Worm (Caenorhabditis elegans) whole organism, mixed stage, embryonic: ENCODE data around the gene amdh-1.

Source experiments
- bed-3 ChIP-seq: fragments of 200-800 bp; sonication (Bioruptor generic); optimal IDR thresholded peaks from 3 replicates; lab custom pipeline; 2018; ENCODE audit warnings: mild to moderate bottlenecking, missing genetic modification characterization, moderate library complexity, missing compliant biosample characterization
- blmp-1 ChIP-seq: fragments of 150-350 bp; optimal IDR thresholded peaks from 2 replicates; lab custom pipeline; 2014; ENCODE audit warnings: missing biosample characterization, missing genetic modification characterization
- ceh-39 ChIP-seq: fragments of 150-350 bp; optimal IDR thresholded peaks from 2 replicates; lab custom pipeline; 2014; ENCODE audit warnings: missing biosample characterization, missing genetic modification characterization
- ceh-43 ChIP-seq: fragments of 200-800 bp; sonication (Bioruptor generic); optimal IDR thresholded peaks from 2 replicates; lab custom pipeline; 2018; ENCODE audit warnings: mild to moderate bottlenecking, missing genetic modification characterization, moderate library complexity, missing compliant biosample characterization
- ceh-83 ChIP-seq: fragments of 200-800 bp; sonication (Bioruptor generic); optimal IDR thresholded peaks from 2 replicates; lab custom pipeline; 2018; ENCODE audit warnings: mild to moderate bottlenecking, missing genetic modification characterization, missing compliant biosample characterization
- ces-1 ChIP-seq: fragments of 150-350 bp; optimal IDR thresholded peaks from 2 replicates; lab custom pipeline; 2014; ENCODE audit warnings: missing biosample characterization, missing genetic modification reagents, missing genetic modification characterization
- drap-1 ChIP-seq: fragments of 200-800 bp; sonication (Bioruptor generic); optimal IDR thresholded peaks from 3 replicates; lab custom pipeline; 2018; ENCODE audit warnings: mild to moderate bottlenecking, missing genetic modification characterization, missing compliant biosample characterization
- flh-1 ChIP-seq: fragments of 200-800 bp; sonication (Bioruptor generic); optimal IDR thresholded peaks from 2 replicates; lab custom pipeline; 2018; ENCODE audit warnings: mild to moderate bottlenecking, missing genetic modification characterization, moderate library complexity, missing compliant biosample characterization
- hlh-1 ChIP-seq: fragments of 150-350 bp; optimal IDR thresholded peaks from 2 replicates; lab custom pipeline; 2014; ENCODE audit warnings: missing biosample characterization, missing genetic modification reagents, missing genetic modification characterization
- mab-5 ChIP-seq: fragments of 150-350 bp; optimal IDR thresholded peaks from 2 replicates; lab custom pipeline; 2014; ENCODE audit warnings: missing biosample characterization, missing genetic modification characterization
- mep-1 ChIP-seq: fragments of 150-350 bp; optimal IDR thresholded peaks from 2 replicates; lab custom pipeline; 2017; ENCODE audit warnings: missing biosample characterization, missing genetic modification reagents, missing genetic modification characterization, inconsistent platforms
- mls-2 ChIP-seq: sonication (generic microtip); optimal IDR thresholded peaks from 2 replicates; lab custom pipeline; 2016; ENCODE audit warnings: mild to moderate bottlenecking, missing genetic modification characterization, moderate library complexity, missing compliant biosample characterization
- nhr-2 ChIP-seq: fragments of 150-350 bp; optimal IDR thresholded peaks from 2 replicates; lab custom pipeline; 2014; ENCODE audit warnings: missing biosample characterization, missing genetic modification characterization
- nhr-237 ChIP-seq: fragments of 150-350 bp; optimal IDR thresholded peaks from 2 replicates; lab custom pipeline; 2014; ENCODE audit warnings: missing biosample characterization, missing genetic modification characterization
- nhr-28 ChIP-seq: fragments of 150-350 bp; optimal IDR thresholded peaks from 2 replicates; lab custom pipeline; 2014; ENCODE audit warnings: missing biosample characterization, missing genetic modification characterization
- nhr-76 ChIP-seq: sonication (generic microtip); optimal IDR thresholded peaks from 2 replicates; lab custom pipeline; 2017; ENCODE audit warnings: missing biosample characterization, missing genetic modification characterization
- sem-2 ChIP-seq: fragments of 200-800 bp; sonication (Bioruptor generic); optimal IDR thresholded peaks from 2 replicates; lab custom pipeline; 2018; ENCODE audit warnings: mild to moderate bottlenecking, missing genetic modification characterization, missing compliant biosample characterization
- tbx-8 ChIP-seq: fragments of 200-800 bp; sonication (Bioruptor generic); optimal IDR thresholded peaks from 2 replicates; lab custom pipeline; 2018; ENCODE audit warnings: mild to moderate bottlenecking, missing genetic modification characterization, moderate library complexity, missing compliant biosample characterization
- unc-39 ChIP-seq: fragments of 150-350 bp; optimal IDR thresholded peaks from 2 replicates; lab custom pipeline; 2014; ENCODE audit warnings: missing biosample characterization, missing genetic modification characterization
- unc-62 ChIP-seq: fragments of 150-350 bp; optimal IDR thresholded peaks from 2 replicates; lab custom pipeline; 2014; ENCODE audit warnings: missing biosample characterization, missing genetic modification reagents, missing genetic modification characterization
- zip-8 ChIP-seq: fragments of 150-350 bp; optimal IDR thresholded peaks from 2 replicates; lab custom pipeline; 2014; ENCODE audit warnings: missing biosample characterization, missing genetic modification characterization
- ztf-11 ChIP-seq: fragments of 150-350 bp; optimal IDR thresholded peaks from 2 replicates; lab custom pipeline; 2014; ENCODE audit warnings: missing biosample characterization, missing genetic modification characterization

amdh-1 gene

DNA sequence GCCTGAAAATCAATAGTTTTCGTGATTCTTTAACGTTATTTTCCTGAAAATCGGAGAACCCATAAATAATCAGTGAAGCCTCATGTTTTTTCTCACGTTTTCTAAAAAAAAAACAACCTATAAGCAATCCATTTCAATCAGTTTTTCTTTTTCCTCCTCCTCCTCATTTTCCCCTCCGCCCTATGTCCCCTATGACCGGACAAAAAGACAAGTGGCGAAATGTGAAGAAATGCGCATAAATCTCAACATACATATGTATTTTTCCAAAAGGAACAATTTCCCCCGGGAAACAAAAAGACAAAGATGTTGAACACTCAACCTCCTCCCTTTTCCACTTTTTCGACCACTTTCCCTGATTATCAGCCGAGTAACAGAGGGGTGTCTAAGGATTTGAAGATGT lies 63.9 kb downstream of the amdh-1 start:
- TF ChIP-seq ceh-39 (tag; lab: Kevin White, UChicago) (no peak), tbx-8 (no peak), nhr-2 (tag; lab: Kevin White, UChicago) (no peak), unc-62 (GFP tag; lab: Kevin White, UChicago) (no peak), blmp-1 (tag; lab: Kevin White, UChicago) (no peak), mep-1 (no peak), hlh-1 (tag; lab: Kevin White, UChicago) (no peak), mab-5 (tag; lab: Kevin White, UChicago) (no peak), unc-39 (no peak)

DNA sequence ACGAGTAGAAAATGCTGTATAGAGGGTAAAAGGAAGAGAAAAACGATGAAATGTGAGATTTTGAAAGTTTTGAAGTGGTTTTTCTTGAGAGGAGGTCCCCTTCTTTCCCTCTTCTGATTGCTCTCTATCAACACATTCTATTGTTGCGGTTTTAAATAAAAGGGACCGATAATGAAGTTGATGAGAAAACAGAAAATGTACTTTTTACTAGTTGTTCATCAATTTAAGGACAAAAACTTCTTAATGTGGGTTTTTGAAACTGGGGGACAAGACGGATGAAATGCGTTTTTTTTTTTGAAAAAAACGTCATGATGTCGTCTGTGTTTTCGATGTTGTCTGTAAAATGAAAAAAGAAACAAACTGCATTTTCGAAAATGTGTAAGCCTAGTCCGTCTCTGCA lies 65.2 kb downstream of the amdh-1 start:
- TF ChIP-seq nhr-76 (tag; lab: Kevin White, UChicago) (no peak), ceh-39 (tag; lab: Kevin White, UChicago) (no peak), ceh-43 (GFP tag; lab: Kevin White, UChicago) (no peak), mep-1 (no peak), ceh-83 (no peak), bed-3 (no peak), nhr-28 (no peak), drap-1 (GFP tag; lab: Kevin White, UChicago) (no peak), mls-2 (tag; lab: Kevin White, UChicago) (no peak), tbx-8 (no peak), flh-1 (GFP tag; lab: Kevin White, UChicago) (no peak), blmp-1 (tag; lab: Kevin White, UChicago) (no peak), sem-2 (GFP tag; lab: Kevin White, UChicago) (no peak), zip-8 (tag; lab: Kevin White, UChicago) (no peak), unc-39 (no peak), nhr-237 (tag; lab: Kevin White, UChicago) (no peak), ztf-11 (tag; lab: Kevin White, UChicago) (no peak)

DNA sequence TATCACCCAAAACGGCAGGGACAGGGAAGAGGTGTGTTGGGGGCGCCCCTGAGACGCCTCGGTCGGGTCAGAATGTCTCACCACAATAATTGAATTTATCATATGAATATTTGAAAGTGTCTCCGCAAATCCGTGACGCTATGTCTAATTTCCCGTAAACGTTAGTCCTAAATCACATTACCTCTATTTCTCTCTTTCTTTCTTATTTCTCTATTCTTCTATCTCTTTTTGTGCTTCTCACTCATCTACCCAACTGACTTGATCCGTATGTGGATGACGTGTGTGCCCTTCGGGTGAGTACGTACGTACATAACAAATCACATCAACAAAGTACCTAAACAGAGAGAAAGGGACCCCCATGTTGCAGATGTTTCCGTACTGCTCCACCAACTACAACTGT lies 65.7 kb downstream of the amdh-1 start:
- TF ChIP-seq blmp-1 (tag; lab: Kevin White, UChicago) = no peak
- peak; percentile 98 for TF ChIP-seq ces-1
